Fruit fly (Drosophila melanogaster) whole organism, embryonic: Measurements from ENCODE around the gene CG10863.
A peak's percentile ranks its signal among the peaks of the same experiment; 100 is the strongest.

Experiments
- CG10431 ChIP-seq: fragments of 200-800 bp; sonication (Bioruptor generic); optimal IDR thresholded peaks from 3 replicates; lab custom pipeline; 2018; ENCODE audit warnings: missing biosample characterization, mild to moderate bottlenecking, missing genetic modification characterization
- CG12104 ChIP-seq: fragments of 200-800 bp; sonication (Bioruptor generic); optimal IDR thresholded peaks from 3 replicates; lab custom pipeline; 2016; ENCODE audit warnings: missing biosample characterization, missing genetic modification characterization
- CG13287 ChIP-seq: fragments of 200-800 bp; sonication (Bioruptor generic); IDR thresholded peaks from 2 replicates; pipeline ENCODE4 v1.3.6; 2022; ENCODE audit warnings: missing biosample characterization, missing genetic modification characterization; ENCODE audit not compliant: partially characterized antibody
- CG14050 ChIP-seq: fragments of 200-800 bp; sonication (Bioruptor generic); IDR thresholded peaks from 3 replicates; pipeline ENCODE4 v1.3.6; 2022; ENCODE audit warnings: missing biosample characterization, missing genetic modification characterization
- CG14710 ChIP-seq: fragments of 200-800 bp; sonication (Bioruptor generic); optimal IDR thresholded peaks from 3 replicates; lab custom pipeline; 2019; ENCODE audit warnings: missing biosample characterization, mild to moderate bottlenecking, missing genetic modification characterization, moderate library complexity
- CG15011 ChIP-seq: fragments of 200-800 bp; sonication (Bioruptor generic); optimal IDR thresholded peaks from 3 replicates; lab custom pipeline; 2018; ENCODE audit warnings: missing biosample characterization, mild to moderate bottlenecking, missing genetic modification characterization
- CG1529 ChIP-seq: fragments of 200-800 bp; sonication (Bioruptor generic); optimal IDR thresholded peaks from 3 replicates; lab custom pipeline; 2018; ENCODE audit warnings: missing biosample characterization, missing genetic modification characterization
- CG15696 ChIP-seq: fragments of 200-800 bp; sonication (Bioruptor generic); optimal IDR thresholded peaks from 2 replicates; lab custom pipeline; 2019; ENCODE audit warnings: missing biosample characterization, mild to moderate bottlenecking, missing genetic modification characterization, moderate library complexity
- CG16815 ChIP-seq: fragments of 200-800 bp; sonication (Bioruptor generic); optimal IDR thresholded peaks from 3 replicates; lab custom pipeline; 2017; ENCODE audit warnings: missing biosample characterization, mild to moderate bottlenecking, missing genetic modification characterization
- CG17359 ChIP-seq: fragments of 200-800 bp; sonication (Bioruptor generic); optimal IDR thresholded peaks from 3 replicates; lab custom pipeline; 2018; ENCODE audit warnings: missing biosample characterization, mild to moderate bottlenecking, missing genetic modification characterization, moderate library complexity
- CG17829 ChIP-seq: fragments of 200-800 bp; optimal IDR thresholded peaks from 2 replicates; lab custom pipeline; 2019; ENCODE audit warnings: missing biosample characterization, mild to moderate bottlenecking, missing genetic modification characterization, moderate library complexity
- CG18011 ChIP-seq: fragments of 200-800 bp; sonication (Bioruptor generic); optimal IDR thresholded peaks from 2 replicates; lab custom pipeline; 2017; ENCODE audit warnings: missing biosample characterization, missing genetic modification characterization, mild to moderate bottlenecking, moderate library complexity, missing genotype
- CG2116 ChIP-seq: fragments of 200-800 bp; sonication (Bioruptor generic); optimal IDR thresholded peaks from 3 replicates; lab custom pipeline; 2018; ENCODE audit warnings: missing biosample characterization, mild to moderate bottlenecking, missing genetic modification characterization
- CG33557 ChIP-seq: fragments of 200-800 bp; sonication (Bioruptor generic); optimal IDR thresholded peaks from 2 replicates; lab custom pipeline; 2019; ENCODE audit warnings: missing biosample characterization, mild to moderate bottlenecking, missing genetic modification characterization, moderate library complexity
- CG4854 ChIP-seq: fragments of 200-800 bp; sonication (Bioruptor generic); optimal IDR thresholded peaks from 2 replicates; lab custom pipeline; 2016; ENCODE audit warnings: missing biosample characterization, missing genetic modification characterization, inconsistent platforms
- CG5180 ChIP-seq: fragments of 200-800 bp; sonication (Bioruptor generic); optimal IDR thresholded peaks from 3 replicates; lab custom pipeline; 2017; ENCODE audit warnings: missing biosample characterization, missing genetic modification characterization, mild to moderate bottlenecking, moderate library complexity, missing genetic modification reagents
- CG6689 ChIP-seq: fragments of 200-800 bp; sonication (Bioruptor generic); IDR thresholded peaks from 2 replicates; pipeline ENCODE4 v1.3.6; 2022; ENCODE audit warnings: missing biosample characterization, missing genetic modification characterization
- CG6791 ChIP-seq: fragments of 200-800 bp; sonication (Bioruptor generic); IDR thresholded peaks from 3 replicates; pipeline ENCODE4 v1.3.6; 2022; ENCODE audit warnings: missing biosample characterization, missing genetic modification characterization; ENCODE audit not compliant: partially characterized antibody
- CG7745 ChIP-seq: fragments of 200-800 bp; sonication (Bioruptor generic); optimal IDR thresholded peaks from 2 replicates; lab custom pipeline; 2018; ENCODE audit warnings: missing biosample characterization, mild to moderate bottlenecking, missing genetic modification characterization, moderate library complexity
- CG7786 ChIP-seq: fragments of 200-800 bp; sonication (Bioruptor generic); optimal IDR thresholded peaks from 2 replicates; lab custom pipeline; 2016; ENCODE audit warnings: missing biosample characterization, missing genetic modification characterization
- CG8359 ChIP-seq: fragments of 200-800 bp; sonication (Bioruptor generic); optimal IDR thresholded peaks from 2 replicates; lab custom pipeline; 2017; ENCODE audit warnings: missing biosample characterization, mild to moderate bottlenecking, missing genetic modification characterization, borderline replicate concordance
- Dbx ChIP-seq: fragments of 200-800 bp; sonication (Bioruptor generic); IDR thresholded peaks from 3 replicates; pipeline ENCODE4 v1.3.6; 2022; ENCODE audit warnings: missing biosample characterization, missing genetic modification characterization
- Drgx ChIP-seq: fragments of 200-800 bp; sonication (Bioruptor generic); IDR thresholded peaks from 2 replicates; pipeline ENCODE4 v1.3.6; 2022; ENCODE audit warnings: missing biosample characterization, missing genetic modification characterization
- HLH3B ChIP-seq: fragments of 200-800 bp; sonication (Bioruptor generic); IDR thresholded peaks from 2 replicates; pipeline ENCODE4 v1.3.6; 2022; ENCODE audit warnings: missing biosample characterization, missing genetic modification characterization
- HLH4C ChIP-seq: fragments of 200-800 bp; sonication (Bioruptor generic); IDR thresholded peaks from 3 replicates; pipeline ENCODE4 v1.3.6; 2022; ENCODE audit warnings: missing biosample characterization, missing genetic modification characterization; ENCODE audit not compliant: partially characterized antibody
- HmgZ ChIP-seq: fragments of 200-800 bp; sonication (Bioruptor generic); optimal IDR thresholded peaks from 2 replicates; lab custom pipeline; 2018; ENCODE audit warnings: missing biosample characterization, mild to moderate bottlenecking, missing genetic modification characterization
- Myb ChIP-seq: fragments of 200-800 bp; sonication (Bioruptor generic); optimal IDR thresholded peaks from 2 replicates; lab custom pipeline; 2016; ENCODE audit warnings: missing biosample characterization, missing genetic modification characterization
- Nf-YB ChIP-seq: fragments of 200-800 bp; sonication (Bioruptor generic); optimal IDR thresholded peaks from 3 replicates; lab custom pipeline; 2019; ENCODE audit warnings: missing biosample characterization, mild to moderate bottlenecking, missing genetic modification characterization, moderate library complexity
- Poxn ChIP-seq: fragments of 200-800 bp; sonication (Bioruptor generic); IDR thresholded peaks from 2 replicates; pipeline ENCODE4 v1.3.6; 2022; ENCODE audit warnings: missing biosample characterization, missing genetic modification characterization
- Side ChIP-seq: fragments of 200-800 bp; sonication (Bioruptor generic); optimal IDR thresholded peaks from 2 replicates; lab custom pipeline; 2016; ENCODE audit warnings: missing biosample characterization, missing genetic modification characterization
- az2 ChIP-seq: fragments of 200-800 bp; sonication (Bioruptor generic); optimal IDR thresholded peaks from 3 replicates; lab custom pipeline; 2016; ENCODE audit warnings: missing biosample characterization, missing genetic modification characterization
- cato ChIP-seq: fragments of 200-800 bp; sonication (Bioruptor generic); optimal IDR thresholded peaks from 2 replicates; lab custom pipeline; 2016; ENCODE audit warnings: missing biosample characterization, missing genetic modification characterization, borderline replicate concordance
- chm ChIP-seq: fragments of 200-800 bp; sonication (Bioruptor generic); IDR thresholded peaks from 2 replicates; pipeline ENCODE4 v1.3.6; 2022; ENCODE audit warnings: missing biosample characterization, missing genetic modification characterization
- cwo ChIP-seq: fragments of 200-800 bp; sonication (Bioruptor generic); optimal IDR thresholded peaks from 3 replicates; lab custom pipeline; 2017; ENCODE audit warnings: missing biosample characterization, missing genetic modification characterization, mild to moderate bottlenecking, moderate library complexity, missing genetic modification reagents
- disco-r ChIP-seq: fragments of 200-800 bp; sonication (Bioruptor generic); optimal IDR thresholded peaks from 2 replicates; lab custom pipeline; 2016; ENCODE audit warnings: missing biosample characterization, missing genetic modification characterization
- dmrt11E ChIP-seq: fragments of 200-800 bp; sonication (Bioruptor generic); optimal IDR thresholded peaks from 3 replicates; lab custom pipeline; 2018; ENCODE audit warnings: missing biosample characterization, mild to moderate bottlenecking, missing genetic modification characterization, moderate library complexity
- ems ChIP-seq: fragments of 200-800 bp; sonication (Bioruptor generic); optimal IDR thresholded peaks from 3 replicates; lab custom pipeline; 2016; ENCODE audit warnings: missing biosample characterization, missing genetic modification characterization
- eyg ChIP-seq: fragments of 200-800 bp; sonication (Bioruptor generic); optimal IDR thresholded peaks from 3 replicates; lab custom pipeline; 2016; ENCODE audit warnings: missing biosample characterization, missing genetic modification characterization
- ftz-f1 ChIP-seq: fragments of 200-800 bp; sonication (Bioruptor generic); optimal IDR thresholded peaks from 2 replicates; lab custom pipeline; 2016; ENCODE audit warnings: missing biosample characterization, missing genetic modification characterization
- gfzf ChIP-seq: fragments of 200-800 bp; sonication (Bioruptor generic); optimal IDR thresholded peaks from 2 replicates; lab custom pipeline; 2016; ENCODE audit warnings: missing biosample characterization, mild to moderate bottlenecking, missing genetic modification characterization, moderate library complexity
- gt ChIP-seq: fragments of 200-800 bp; sonication (Bioruptor generic); IDR thresholded peaks from 2 replicates; pipeline ENCODE4 v1.3.6; 2022; ENCODE audit warnings: missing biosample characterization, missing genetic modification characterization
- jumu ChIP-seq: fragments of 200-800 bp; sonication (Bioruptor generic); optimal IDR thresholded peaks from 3 replicates; lab custom pipeline; 2016; ENCODE audit warnings: missing biosample characterization, missing genetic modification characterization
- nom ChIP-seq: fragments of 200-800 bp; sonication (Bioruptor generic); optimal IDR thresholded peaks from 2 replicates; lab custom pipeline; 2017; ENCODE audit warnings: missing biosample characterization, missing genetic modification characterization, mild to moderate bottlenecking, moderate library complexity, missing genetic modification reagents
- row ChIP-seq: fragments of 200-800 bp; sonication (Bioruptor generic); IDR thresholded peaks from 3 replicates; pipeline ENCODE4 v1.3.6; 2022; ENCODE audit warnings: missing biosample characterization, missing genetic modification characterization
- slp2 ChIP-seq: fragments of 200-800 bp; sonication (Bioruptor generic); optimal IDR thresholded peaks from 2 replicates; lab custom pipeline; 2016; ENCODE audit warnings: missing biosample characterization, missing genetic modification characterization
- so ChIP-seq: fragments of 200-800 bp; sonication (Bioruptor generic); IDR thresholded peaks from 3 replicates; pipeline ENCODE4 v1.3.6; 2022; ENCODE audit warnings: missing biosample characterization, missing genetic modification characterization
- sqz ChIP-seq: fragments of 200-800 bp; sonication (Bioruptor generic); optimal IDR thresholded peaks from 3 replicates; lab custom pipeline; 2018; ENCODE audit warnings: missing biosample characterization, mild to moderate bottlenecking, missing genetic modification characterization
- tap ChIP-seq: fragments of 200-800 bp; optimal IDR thresholded peaks from 3 replicates; lab custom pipeline; 2019; ENCODE audit warnings: missing biosample characterization, mild to moderate bottlenecking, missing genetic modification characterization, moderate library complexity
- toy ChIP-seq: fragments of 200-800 bp; sonication (Bioruptor generic); IDR thresholded peaks from 2 replicates; pipeline ENCODE4 v1.3.6; 2022; ENCODE audit warnings: missing biosample characterization, missing genetic modification characterization
- wdn ChIP-seq: fragments of 200-800 bp; sonication (Bioruptor generic); IDR thresholded peaks from 2 replicates; pipeline ENCODE4 v1.3.6; 2022; ENCODE audit warnings: missing biosample characterization, missing genetic modification characterization

The CG10863 gene

dm6 chr3L:3977622-3978355, 35.5 kb upstream of the CG10863 start (continued):
- TF ChIP-seq HLH4C (GFP tag; lab: Robert Waterston, UW) = no peak
- TF ChIP-seq CG13287 (GFP tag; lab: Robert Waterston, UW) = no peak
- TF ChIP-seq gt (GFP tag; lab: Robert Waterston, UW) = no peak
- TF ChIP-seq CG6689 (GFP tag; lab: Robert Waterston, UW) = 0 out of 2 replicates have a peak, but pooled peaks have one; percentile 20
- TF ChIP-seq CG4854 = no peak
- TF ChIP-seq CG1529 (GFP tag; lab: Kevin White, UChicago) = peak; percentile 33
- peak; percentile 54 for TF ChIP-seq CG33557 (GFP tag; lab: Kevin White, UChicago)
- TF ChIP-seq nom (GFP tag; lab: Kevin White, UChicago) = no peak
- TF ChIP-seq ems (GFP tag; lab: Kevin White, UChicago) = no peak
- TF ChIP-seq toy (GFP tag; lab: Robert Waterston, UW) = no peak
- TF ChIP-seq Drgx (GFP tag; lab: Robert Waterston, UW) = no peak
- TF ChIP-seq az2 (GFP tag; lab: Kevin White, UChicago) = peak; percentile 18
- no peak for TF ChIP-seq CG12104
- TF ChIP-seq HmgZ (tag; lab: Kevin White, UChicago) = no peak
- no peak for TF ChIP-seq CG15011 (GFP tag; lab: Kevin White, UChicago)
- TF ChIP-seq CG7786 (GFP tag; lab: Kevin White, UChicago) = no peak
- TF ChIP-seq ftz-f1 (GFP tag; lab: Kevin White, UChicago) = no peak
- TF ChIP-seq Poxn (GFP tag; lab: Robert Waterston, UW) = no peak
- TF ChIP-seq sqz (GFP tag; lab: Kevin White, UChicago) = peak; percentile 89
- no peak for TF ChIP-seq eyg
- no peak for TF ChIP-seq CG10431 (GFP tag; lab: Kevin White, UChicago)
- no peak for TF ChIP-seq Side (GFP tag; lab: Kevin White, UChicago)
- TF ChIP-seq CG8359 (GFP tag; lab: Kevin White, UChicago) = no peak
- peak; percentile 40 for TF ChIP-seq CG16815 (GFP tag; lab: Kevin White, UChicago)
- TF ChIP-seq CG18011 (GFP tag; lab: Kevin White, UChicago) = no peak
- TF ChIP-seq CG14710 = peak; percentile 77
- TF ChIP-seq CG17359 (tag; lab: Kevin White, UChicago) = no peak
- TF ChIP-seq CG15696 (tag; lab: Kevin White, UChicago) = peak; percentile 87
- TF ChIP-seq gfzf (GFP tag; lab: Kevin White, UChicago) = no peak
- no peak for TF ChIP-seq disco-r (GFP tag; lab: Kevin White, UChicago)
- peak; percentile 54 for TF ChIP-seq row (GFP tag; lab: Robert Waterston, UW)
- TF ChIP-seq CG17829 = peak; percentile 62
- TF ChIP-seq slp2 (GFP tag; lab: Kevin White, UChicago) = no peak
- TF ChIP-seq chm (GFP tag; lab: Robert Waterston, UW) = no peak
- no peak for TF ChIP-seq CG14050 (GFP tag; lab: Robert Waterston, UW)
- TF ChIP-seq wdn (GFP tag; lab: Robert Waterston, UW) = no peak
- TF ChIP-seq CG6791 (GFP tag; lab: Robert Waterston, UW) = no peak
- TF ChIP-seq tap (tag; lab: Kevin White, UChicago) = no peak
- no peak for TF ChIP-seq jumu (GFP tag; lab: Kevin White, UChicago)
- TF ChIP-seq cato (GFP tag; lab: Kevin White, UChicago) = no peak
- TF ChIP-seq CG7745 (tag; lab: Kevin White, UChicago) = no peak
- TF ChIP-seq cwo (GFP tag; lab: Kevin White, UChicago) = no peak
- no peak for TF ChIP-seq Myb
- TF ChIP-seq Dbx = no peak
- TF ChIP-seq Nf-YB (GFP tag; lab: Kevin White, UChicago) = peak; percentile 2
- TF ChIP-seq so (GFP tag; lab: Robert Waterston, UW) = no peak
- no peak for TF ChIP-seq HLH3B (GFP tag; lab: Robert Waterston, UW)
- TF ChIP-seq CG2116 (GFP tag; lab: Kevin White, UChicago) = no peak
- no peak for TF ChIP-seq CG5180
- peak; percentile 90 for TF ChIP-seq dmrt11E (tag; lab: Kevin White, UChicago)
